Fruit fly (Drosophila melanogaster): ENCODE measurements around the gene Fkbp39.

Gene Fkbp39

dm6 chr3R:15332994-15333393 is at the start of gene Fkbp39, which contains the start of gene Cyfip (continued):
- TF ChIP-seq Fer2 (tag; optimal IDR thresholded peaks at IDR 0.05) (no peak), jing (GFP tag; optimal IDR thresholded peaks at IDR 0.05) (no peak), Dip2 (GFP tag; IDR thresholded peaks at IDR 0.05) (no peak), CG14710 (tag; optimal IDR thresholded peaks at IDR 0.05) (peak; percentile 75), YL-1 (GFP tag; optimal IDR thresholded peaks at IDR 0.05) (peak; percentile 98), CG2116 (GFP tag; optimal IDR thresholded peaks at IDR 0.05) (peak; percentile 89), CG2678 (tag; optimal IDR thresholded peaks at IDR 0.05) (no peak), CG15514 (GFP tag; optimal IDR thresholded peaks at IDR 0.05) (peak; percentile 97), Oli (tag; optimal IDR thresholded peaks at IDR 0.05) (no peak), CG6689 (GFP tag; IDR thresholded peaks at IDR 0.05) (no peak), CG11504 (tag; optimal IDR thresholded peaks at IDR 0.05) (no peak), pzg (GFP tag; optimal IDR thresholded peaks at IDR 0.05) (peak; percentile 100), Mrtf (GFP tag; IDR thresholded peaks at IDR 0.05) (no peak), Bgb (GFP tag; IDR thresholded peaks at IDR 0.05; ENCODE audit: partially characterized antibody) (peak; percentile 90), CG31224 (GFP tag; IDR thresholded peaks at IDR 0.05) (no peak), D19A (tag; optimal IDR thresholded peaks at IDR 0.05) (no peak), CG1602 (GFP tag; optimal IDR thresholded peaks at IDR 0.05) (no peak), Myb (GFP tag; optimal IDR thresholded peaks at IDR 0.05) (peak; percentile 69), gt (GFP tag; IDR thresholded peaks at IDR 0.05) (no peak), HLH3B (GFP tag; IDR thresholded peaks at IDR 0.05) (no peak), B-H1 (GFP tag; IDR thresholded peaks at IDR 0.05) (no peak), Deaf1 (tag; optimal IDR thresholded peaks at IDR 0.05) (no peak), Xbp1 (GFP tag; optimal IDR thresholded peaks at IDR 0.05) (peak; percentile 65), CG13624 (GFP tag; optimal IDR thresholded peaks at IDR 0.05) (peak; percentile 91), ERR (GFP tag; optimal IDR thresholded peaks at IDR 0.05) (peak; percentile 62), NC2β (GFP tag; optimal IDR thresholded peaks at IDR 0.05) (peak; percentile 80), Hmr (GFP tag; optimal IDR thresholded peaks at IDR 0.05) (peak; percentile 78), CG9727 (GFP tag; optimal IDR thresholded peaks at IDR 0.05) (peak; percentile 2), CG10431 (GFP tag; optimal IDR thresholded peaks at IDR 0.05) (no peak), CG2129 (GFP tag; IDR thresholded peaks at IDR 0.05; ENCODE audit: partially characterized antibody) (no peak), CG15479 (GFP tag; optimal IDR thresholded peaks at IDR 0.05) (no peak), pum (GFP tag; optimal IDR thresholded peaks at IDR 0.05) (peak; percentile 32), CG4854 (GFP tag; optimal IDR thresholded peaks at IDR 0.05) (peak; percentile 30), CG9932 (GFP tag; IDR thresholded peaks at IDR 0.05) (peak; percentile 71), esg (GFP tag; conservative IDR thresholded peaks at IDR 0.05) (no peak), ttk (GFP tag; IDR thresholded peaks at IDR 0.05) (no peak), dan (GFP tag; IDR thresholded peaks at IDR 0.05) (no peak), dysf (GFP tag; IDR thresholded peaks at IDR 0.05) (0 out of 3 replicates have a peak, but pooled peaks have one; percentile 21), dmrt99B (tag; optimal IDR thresholded peaks at IDR 0.05) (no peak), CrebB (tag; optimal IDR thresholded peaks at IDR 0.05) (peak; percentile 43), CG17359 (tag; optimal IDR thresholded peaks at IDR 0.05) (peak; percentile 21), CG13296 (GFP tag; optimal IDR thresholded peaks at IDR 0.05) (peak; percentile 2), Hsf (GFP tag; optimal IDR thresholded peaks at IDR 0.05) (peak; percentile 46), sima (GFP tag; optimal IDR thresholded peaks at IDR 0.05) (no peak), Poxn (GFP tag; IDR thresholded peaks at IDR 0.05) (no peak), row (GFP tag; IDR thresholded peaks at IDR 0.05) (peak; percentile 44; the same call in 2 of the 3 replicates), aop (GFP tag; IDR thresholded peaks at IDR 0.05) (no peak), CG5180 (GFP tag; optimal IDR thresholded peaks at IDR 0.05) (no peak), Hr39 (optimal IDR thresholded peaks at IDR 0.05) (no peak), CG8388 (GFP tag; optimal IDR thresholded peaks at IDR 0.05) (no peak), cato (GFP tag; optimal IDR thresholded peaks at IDR 0.05; ENCODE audit: borderline replicate concordance) (no peak), CG33557 (GFP tag; optimal IDR thresholded peaks at IDR 0.05) (no peak)

Data from whole organism, embryonic.